Worm (Caenorhabditis elegans) whole organism, L3 larva: ENCODE results near the gene fbxa-194.

Experiments
- R02D3.7 ChIP-seq: fragments of 150-350 bp; optimal IDR thresholded peaks from 2 replicates; lab custom pipeline; 2014; ENCODE audit warnings: missing biosample characterization, missing genetic modification characterization
- aly-2 ChIP-seq: fragments of 150-350 bp; optimal IDR thresholded peaks from 2 replicates; lab custom pipeline; 2014; ENCODE audit warnings: missing biosample characterization, missing genetic modification characterization
- ama-1 ChIP-seq: fragments of 150-350 bp; optimal IDR thresholded peaks from 2 replicates; lab custom pipeline; 2018
- ceh-16 ChIP-seq: sonication (generic microtip); optimal IDR thresholded peaks from 2 replicates; lab custom pipeline; 2017; ENCODE audit warnings: missing biosample characterization, missing genetic modification characterization
- elt-2 ChIP-seq: sonication (generic microtip); optimal IDR thresholded peaks from 2 replicates; lab custom pipeline; 2016; ENCODE audit warnings: missing genetic modification reagents, mild to moderate bottlenecking, missing genetic modification characterization, missing compliant biosample characterization
- elt-3 ChIP-seq, 3 experiments: fragments of 150-350 bp in 1 of 3; sonication (generic microtip) in 2 of 3; optimal IDR thresholded peaks; 2 replicates in 2 of 3; 4 replicates in 1 of 3; lab custom pipeline; 2014 to 2017; ENCODE audit warnings: missing biosample characterization in 3 of 3, missing genetic modification characterization in 3 of 3
- fos-1 ChIP-seq: fragments of 150-350 bp; optimal IDR thresholded peaks from 2 replicates; lab custom pipeline; 2014; ENCODE audit warnings: missing biosample characterization, missing genetic modification characterization
- jun-1 ChIP-seq: fragments of 150-350 bp; optimal IDR thresholded peaks from 2 replicates; lab custom pipeline; 2014; ENCODE audit warnings: missing biosample characterization, missing genetic modification reagents, missing genetic modification characterization
- nhr-28 ChIP-seq: fragments of 150-350 bp; optimal IDR thresholded peaks from 2 replicates; lab custom pipeline; 2014; ENCODE audit warnings: missing biosample characterization, missing genetic modification characterization
- pha-4 ChIP-seq: fragments of 150-350 bp; optimal IDR thresholded peaks from 2 replicates; lab custom pipeline; 2014; ENCODE audit warnings: missing biosample characterization, missing genetic modification reagents, missing genetic modification characterization
- pqm-1 ChIP-seq: fragments of 150-350 bp; optimal IDR thresholded peaks from 2 replicates; lab custom pipeline; 2017; ENCODE audit warnings: missing biosample characterization, missing genetic modification characterization, inconsistent platforms
- snpc-4 ChIP-seq: fragments of 150-350 bp; optimal IDR thresholded peaks from 2 replicates; lab custom pipeline; 2014; ENCODE audit warnings: missing biosample characterization, missing genetic modification characterization
- unc-62 ChIP-seq: fragments of 150-350 bp; sonication (generic microtip); optimal IDR thresholded peaks from 4 replicates; lab custom pipeline; 2014; ENCODE audit warnings: missing biosample characterization, missing genetic modification reagents, missing genetic modification characterization
- ztf-11 ChIP-seq: fragments of 150-350 bp; optimal IDR thresholded peaks from 2 replicates; lab custom pipeline; 2014; ENCODE audit warnings: missing biosample characterization, missing genetic modification characterization

DNA sequence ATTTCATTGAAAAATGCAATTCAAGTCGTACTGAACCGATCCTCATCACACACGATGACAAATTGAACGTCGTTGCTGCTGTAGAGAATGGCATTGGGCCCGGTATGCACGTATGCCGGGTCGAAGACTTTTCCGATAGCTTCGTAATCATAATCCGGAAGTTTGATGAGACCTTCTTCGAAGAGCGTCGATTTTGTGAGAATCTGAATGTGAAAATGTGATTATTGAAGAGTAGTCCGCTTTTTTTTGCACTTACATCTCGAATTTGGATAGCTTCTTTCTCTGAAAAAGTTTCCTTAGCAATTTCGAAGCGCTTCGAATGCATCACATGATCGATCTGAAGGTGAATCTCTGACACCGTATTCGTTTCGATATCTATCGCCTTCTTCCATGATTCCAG is 1.3 kb downstream of the fbxa-194 start, which contains the start of gene fbxa-118:
- no peak for TF ChIP-seq R02D3.7
- no peak for TF ChIP-seq snpc-4 (tag; lab: Kevin White, UChicago)
- TF ChIP-seq ama-1 (lab: Kevin White, UChicago) = no peak
- no peak for TF ChIP-seq elt-3 (tag; optimal IDR thresholded peaks at IDR 0.05; lab: Kevin White, UChicago)
- no peak for TF ChIP-seq pqm-1 (tag; lab: Kevin White, UChicago)
- TF ChIP-seq aly-2 = no peak
- TF ChIP-seq fos-1 (tag; lab: Kevin White, UChicago) = no peak
- no peak for TF ChIP-seq unc-62
- TF ChIP-seq ztf-11 (tag; lab: Kevin White, UChicago) = no peak
- TF ChIP-seq jun-1 = no peak
- no peak for TF ChIP-seq pha-4 (tag; lab: Kevin White, UChicago)
- no peak for TF ChIP-seq nhr-28 (tag; lab: Kevin White, UChicago)
- no peak for TF ChIP-seq ceh-16
- TF ChIP-seq elt-2 (tag; lab: Kevin White, UChicago) = no peak
